Worm (Caenorhabditis elegans) whole organism, midembryonic: ENCODE results near the gene aqp-4.
A peak's percentile ranks its signal among the peaks of the same experiment; 100 is the strongest.

ENCODE experiments used
- T22C8.4 ChIP-seq: fragments of 200-800 bp; sonication (Bioruptor generic); IDR thresholded peaks from 2 replicates; pipeline ENCODE4 v1.3.6; 2022; ENCODE audit warnings: missing genetic modification characterization, missing compliant biosample characterization
- cog-1 ChIP-seq: sonication (generic microtip); optimal IDR thresholded peaks from 2 replicates; lab custom pipeline; 2016; ENCODE audit warnings: missing genetic modification characterization, missing compliant biosample characterization
- flt-1 ChIP-seq: fragments of 200-800 bp; sonication (Bioruptor generic); IDR thresholded peaks from 2 replicates; pipeline ENCODE4 v1.3.6; 2022; ENCODE audit warnings: missing genetic modification characterization, missing compliant biosample characterization
- klf-2 ChIP-seq: fragments of 200-800 bp; sonication (Bioruptor generic); conservative IDR thresholded peaks from 2 replicates; pipeline ENCODE4 v1.3.6; 2022; ENCODE audit warnings: missing genetic modification reagents, missing genetic modification characterization, missing compliant biosample characterization
- med-1 ChIP-seq: sonication (generic microtip); optimal IDR thresholded peaks from 2 replicates; lab custom pipeline; 2017; ENCODE audit warnings: missing genetic modification characterization, mild to moderate bottlenecking, missing compliant biosample characterization, antibody characterized with exemption, missing genetic modification reagents; ENCODE audit not compliant: insufficient read depth
- ref-1 ChIP-seq: fragments of 200-800 bp; sonication (Bioruptor generic); conservative IDR thresholded peaks from 2 replicates; pipeline ENCODE4 v1.3.6; 2022; ENCODE audit warnings: missing genetic modification reagents, missing genetic modification characterization, missing compliant biosample characterization
- tab-1 ChIP-seq: fragments of 200-800 bp; sonication (Bioruptor generic); IDR thresholded peaks from 2 replicates; pipeline ENCODE4 v1.3.6; 2022; ENCODE audit warnings: missing genetic modification characterization, missing compliant biosample characterization
- ztf-23 ChIP-seq: fragments of 200-800 bp; sonication (Bioruptor generic); IDR thresholded peaks from 2 replicates; pipeline ENCODE4 v1.3.6; 2022; ENCODE audit warnings: missing genetic modification reagents, missing genetic modification characterization, missing compliant biosample characterization
- ztf-29 ChIP-seq: fragments of 200-800 bp; sonication (Bioruptor generic); IDR thresholded peaks from 2 replicates; pipeline ENCODE4 v1.3.6; 2022; ENCODE audit warnings: missing genetic modification reagents, missing genetic modification characterization, missing compliant biosample characterization

Gene aqp-4

ce11 chrV:9737287-9737686 lies at the start of gene aqp-4:
Gene aqp-4, plus strand, starts transcription at chrV:9737556.
- TF ChIP-seq T22C8.4 (no peak), klf-2 (GFP tag; lab: Robert Waterston, UW) (no peak), ztf-29 (no peak), cog-1 (tag; lab: Kevin White, UChicago) (no peak), ref-1 (no peak), flt-1 (GFP tag; lab: Robert Waterston, UW) (no peak), tab-1 (GFP tag; lab: Robert Waterston, UW) (no peak), ztf-23 (no peak)

ce11 chrV:9689364-9689763 lies 48.0 kb upstream of the aqp-4 start:
- TF ChIP-seq med-1 (no peak), cog-1 (tag; lab: Kevin White, UChicago) (no peak), ztf-23 (no peak), flt-1 (GFP tag; lab: Robert Waterston, UW) (no peak)

- TF ChIP-seq flt-1 (GFP tag; lab: Robert Waterston, UW) (no peak), tab-1 (GFP tag; lab: Robert Waterston, UW) (no peak), ztf-23 (no peak), ztf-29 (no peak), ref-1 (no peak), T22C8.4 (no peak), med-1 (no peak), klf-2 (GFP tag; lab: Robert Waterston, UW) (no peak), cog-1 (tag; lab: Kevin White, UChicago) (no peak)
These were observed 47.2 kb upstream of the aqp-4 start, which contains the start of gene rbx-1 for ce11 chrV:9690099-9690572. Gene rbx-1, minus strand, starts transcription at chrV:9690522.

ce11 chrV:9690728-9691127 lies 46.6 kb upstream of the aqp-4 start:
- TF ChIP-seq ztf-23: 0 out of 2 replicates have a peak, but pooled peaks have one; percentile 31
- TF ChIP-seq tab-1 (GFP tag; lab: Robert Waterston, UW): no peak

- peak; percentile 50; the same call in 1 of the 2 replicates for TF ChIP-seq flt-1 (GFP tag; lab: Robert Waterston, UW)
- 0 out of 2 replicates have a peak, but pooled peaks have one; percentile 43 for TF ChIP-seq ztf-23
- TF ChIP-seq cog-1 (tag; lab: Kevin White, UChicago): no peak
- 0 out of 2 replicates have a peak, but pooled peaks have one; percentile 30 for TF ChIP-seq ztf-29
- no peak for TF ChIP-seq tab-1 (GFP tag; lab: Robert Waterston, UW)
- TF ChIP-seq T22C8.4: no peak
These were observed 45.2 kb upstream of the aqp-4 start, which contains the start of gene ztf-9 for ce11 chrV:9692109-9692581. Gene ztf-9, minus strand, starts transcription at chrV:9692159.

- TF ChIP-seq med-1 (no peak), ztf-29 (no peak), T22C8.4 (no peak)
These were observed 44.7 kb upstream of the aqp-4 start, which contains the start of gene ZK287.7 for ce11 chrV:9692649-9693112. Gene ZK287.7, plus strand, starts transcription at chrV:9693062.

ce11 chrV:9696715-9697114 lies 40.6 kb upstream of the aqp-4 start, which contains the start of gene her-1:
Gene her-1, plus strand, starts transcription at chrV:9697015.
- no peak for TF ChIP-seq ref-1
- no peak for TF ChIP-seq T22C8.4

ce11 chrV:9699216-9699615 lies 38.1 kb upstream of the aqp-4 start:
- TF ChIP-seq med-1 (no peak), cog-1 (tag; lab: Kevin White, UChicago) (no peak), ref-1 (no peak), tab-1 (GFP tag; lab: Robert Waterston, UW) (no peak), klf-2 (GFP tag; lab: Robert Waterston, UW) (no peak)

ce11 chrV:9701861-9702260 lies 35.5 kb upstream of the aqp-4 start:
- TF ChIP-seq flt-1 (GFP tag; lab: Robert Waterston, UW): no peak

- TF ChIP-seq ref-1: no peak
- TF ChIP-seq cog-1 (tag; lab: Kevin White, UChicago): no peak
- TF ChIP-seq T22C8.4: no peak
- no peak for TF ChIP-seq tab-1 (GFP tag; lab: Robert Waterston, UW)
- no peak for TF ChIP-seq ztf-23
- TF ChIP-seq flt-1 (GFP tag; lab: Robert Waterston, UW): no peak
- no peak for TF ChIP-seq med-1
- TF ChIP-seq klf-2 (GFP tag; lab: Robert Waterston, UW): no peak
- no peak for TF ChIP-seq ztf-29
These were observed 34.6 kb upstream of the aqp-4 start, which contains the start of gene xbx-6 for ce11 chrV:9702755-9703154. Gene xbx-6, plus strand, starts transcription at chrV:9703055.

- TF ChIP-seq ztf-23 (no peak), tab-1 (GFP tag; lab: Robert Waterston, UW) (no peak), med-1 (no peak), ztf-29 (no peak)
These were observed 33.8 kb upstream of the aqp-4 start for ce11 chrV:9703549-9703948.

ce11 chrV:9704399-9704798 lies 33.0 kb upstream of the aqp-4 start:
- no peak for TF ChIP-seq ztf-23
- no peak for TF ChIP-seq tab-1 (GFP tag; lab: Robert Waterston, UW)
- peak; percentile 41; the same call in 1 of the 2 replicates for TF ChIP-seq T22C8.4
- peak; percentile 8 for TF ChIP-seq cog-1 (tag; lab: Kevin White, UChicago)
